Fruit fly (Drosophila melanogaster) whole organism, wandering third instar larva: ENCODE data around the gene CG7352.
A peak's percentile ranks its signal among the peaks of the same experiment; 100 is the strongest.

Experiments used
- Hr83 ChIP-seq: fragments of 200-300 bp; sonication (Bioruptor generic); optimal IDR thresholded peaks from 2 replicates; lab custom pipeline; 2016; ENCODE audit warnings: missing biosample characterization, mild to moderate bottlenecking, missing genetic modification characterization, moderate library complexity; ENCODE audit not compliant: poor library complexity, severe bottlenecking
- Jra ChIP-seq: sonication (Bioruptor generic); optimal IDR thresholded peaks from 2 replicates; lab custom pipeline; 2016; ENCODE audit warnings: missing biosample characterization, missing genetic modification characterization
- Rel ChIP-seq, 2 experiments: fragments of 200-800 bp; sonication (Bioruptor generic) in 1 of 2; optimal IDR thresholded peaks; 2 replicates in 1 of 2; 3 replicates in 1 of 2; lab custom pipeline; 2016 to 2019; ENCODE audit warnings: mild to moderate bottlenecking in 2 of 2, missing biosample characterization in 2 of 2, missing genetic modification characterization in 2 of 2, moderate library complexity in 1 of 2
- Sp1 ChIP-seq: fragments of 200-800 bp; sonication (Bioruptor generic); optimal IDR thresholded peaks from 3 replicates; lab custom pipeline; 2019; ENCODE audit warnings: missing biosample characterization, mild to moderate bottlenecking, missing genetic modification characterization, moderate library complexity
- foxo ChIP-seq, 2 experiments: fragments of 200-800 bp; sonication (Bioruptor generic); optimal IDR thresholded peaks; 2 replicates in 1 of 2; 3 replicates in 1 of 2; lab custom pipeline; 2016 to 2017; ENCODE audit warnings: missing biosample characterization in 2 of 2, missing genetic modification characterization in 2 of 2
- rgr ChIP-seq: fragments of 200-800 bp; sonication (Bioruptor generic); optimal IDR thresholded peaks from 3 replicates; lab custom pipeline; 2016; ENCODE audit warnings: missing biosample characterization, mild to moderate bottlenecking, missing genetic modification characterization
- usp ChIP-seq: fragments of >200 bp; optimal IDR thresholded peaks from 2 replicates; lab custom pipeline; 2017; ENCODE audit warnings: missing biosample characterization, missing genetic modification characterization
- woc ChIP-seq: sonication (Bioruptor generic); optimal IDR thresholded peaks from 2 replicates; lab custom pipeline; 2016; ENCODE audit warnings: missing biosample characterization, mild to moderate bottlenecking, missing genetic modification characterization

dm6 chr3R:8354458-8354857 is 7.1 kb downstream of the CG7352 start:
- TF ChIP-seq Hr83 (GFP tag; lab: Kevin White, UChicago) = no peak
- peak; percentile 70 for TF ChIP-seq Sp1
- no peak for TF ChIP-seq Rel (GFP tag; optimal IDR thresholded peaks at IDR 0.05; lab: Kevin White, UChicago)
- TF ChIP-seq Rel (tag; optimal IDR thresholded peaks at IDR 0.05; lab: Kevin White, UChicago) = peak; percentile 80
- no peak for TF ChIP-seq woc (GFP tag; lab: Kevin White, UChicago)
- no peak for TF ChIP-seq usp (GFP tag; lab: Kevin White, UChicago)
- TF ChIP-seq foxo (GFP tag; optimal IDR thresholded peaks at IDR 0.05; lab: Kevin White, UChicago) = peak in 1 of 2 experiments; percentile 69
- peak; percentile 73 for TF ChIP-seq rgr (GFP tag; lab: Kevin White, UChicago)
- peak; percentile 17 for TF ChIP-seq Jra (GFP tag; lab: Kevin White, UChicago)
